Worm (Caenorhabditis elegans) whole organism, young adult: ENCODE results near the gene Y22D7AL.4.

Experiments used
- B0261.1 ChIP-seq: sonication (generic microtip); optimal IDR thresholded peaks from 2 replicates; lab custom pipeline; 2016; ENCODE audit warnings: mild to moderate bottlenecking, missing genetic modification characterization, moderate library complexity, missing compliant biosample characterization
- D2030.7 ChIP-seq: fragments of 200-800 bp; sonication (Bioruptor generic); IDR thresholded peaks from 2 replicates; pipeline ENCODE4 v1.3.6; 2022; ENCODE audit warnings: missing genetic modification reagents, missing genetic modification characterization, missing compliant biosample characterization
- F33H1.4 ChIP-seq: fragments of 200-800 bp; sonication (Bioruptor generic); IDR thresholded peaks from 2 replicates; pipeline ENCODE4 v1.3.6; 2022; ENCODE audit warnings: missing genetic modification reagents, missing genetic modification characterization, missing compliant biosample characterization
- F52B5.7 ChIP-seq: sonication (generic microtip); optimal IDR thresholded peaks from 2 replicates; lab custom pipeline; 2016; ENCODE audit warnings: mild to moderate bottlenecking, missing genetic modification characterization, missing compliant biosample characterization
- F55B11.4 ChIP-seq: sonication (generic microtip); optimal IDR thresholded peaks from 2 replicates; lab custom pipeline; 2016; ENCODE audit warnings: missing compliant biosample characterization, missing genetic modification characterization, borderline replicate concordance; ENCODE audit not compliant: insufficient read depth
- F57C9.4 ChIP-seq: sonication (generic microtip); optimal IDR thresholded peaks from 2 replicates; lab custom pipeline; 2017; ENCODE audit warnings: mild to moderate bottlenecking, missing genetic modification characterization, missing compliant biosample characterization
- Y53G8AR.9 ChIP-seq: fragments of 200-800 bp; sonication (Bioruptor generic); conservative IDR thresholded peaks from 2 replicates; pipeline ENCODE4 v1.3.6; 2022; ENCODE audit warnings: missing genetic modification reagents, missing genetic modification characterization, missing compliant biosample characterization
- Y56A3A.18 ChIP-seq: fragments of 200-800 bp; sonication (Bioruptor generic); IDR thresholded peaks from 2 replicates; pipeline ENCODE4 v1.3.6; 2022; ENCODE audit warnings: missing genetic modification reagents, missing genetic modification characterization, missing compliant biosample characterization
- ama-1 ChIP-seq, 3 experiments: fragments of 150-350 bp in 1 of 3; sonication (generic microtip) in 2 of 3; optimal IDR thresholded peaks; 2 replicates each; lab custom pipeline; 2014 to 2018; ENCODE audit warnings: missing biosample characterization in 2 of 3, missing genetic modification characterization in 2 of 3, missing genetic modification reagents in 2 of 3
- athp-1 ChIP-seq: sonication (generic microtip); optimal IDR thresholded peaks from 2 replicates; lab custom pipeline; 2017; ENCODE audit warnings: mild to moderate bottlenecking, missing genetic modification characterization, missing compliant biosample characterization
- attf-5 ChIP-seq: fragments of 200-800 bp; sonication (Bioruptor generic); optimal IDR thresholded peaks from 2 replicates; lab custom pipeline; 2018; ENCODE audit warnings: mild to moderate bottlenecking, missing genetic modification characterization, missing compliant biosample characterization
- cebp-1 ChIP-seq, 2 experiments: fragments of 200-800 bp in 1 of 2; sonication (Bioruptor generic) in 1 of 2; sonication (generic microtip) in 1 of 2; IDR thresholded peaks in 1 of 2; optimal IDR thresholded peaks in 1 of 2; 2 replicates each; pipeline versions ENCODE4 v1.3.6 to Lab custom; 2017 to 2022; ENCODE audit warnings: missing compliant biosample characterization in 2 of 2, missing genetic modification characterization in 2 of 2, mild to moderate bottlenecking in 1 of 2, missing genetic modification reagents in 1 of 2, moderate library complexity in 1 of 2
- ceh-27 ChIP-seq: fragments of 200-800 bp; sonication (Bioruptor generic); optimal IDR thresholded peaks from 2 replicates; lab custom pipeline; 2018; ENCODE audit warnings: mild to moderate bottlenecking, missing genetic modification characterization, moderate library complexity, missing compliant biosample characterization
- ceh-40 ChIP-seq: fragments of 200-800 bp; sonication (Bioruptor generic); IDR thresholded peaks from 2 replicates; pipeline ENCODE4 v1.3.6; 2022; ENCODE audit warnings: missing genetic modification characterization, missing compliant biosample characterization
- ceh-58 ChIP-seq: fragments of 200-800 bp; sonication (Bioruptor generic); IDR thresholded peaks from 2 replicates; pipeline ENCODE4 v1.3.6; 2022; ENCODE audit warnings: missing genetic modification characterization, missing compliant biosample characterization
- ceh-91 ChIP-seq: fragments of 200-800 bp; sonication (Bioruptor generic); IDR thresholded peaks from 2 replicates; pipeline ENCODE4 v1.3.6; 2022; ENCODE audit warnings: missing genetic modification reagents, missing genetic modification characterization, missing compliant biosample characterization
- die-1 ChIP-seq: sonication (generic microtip); optimal IDR thresholded peaks from 2 replicates; lab custom pipeline; 2016; ENCODE audit warnings: missing genotype, mild to moderate bottlenecking, missing genetic modification characterization, missing compliant biosample characterization
- egl-44 ChIP-seq: fragments of 200-800 bp; sonication (Bioruptor generic); IDR thresholded peaks from 2 replicates; pipeline ENCODE4 v1.3.6; 2022; ENCODE audit warnings: missing genetic modification reagents, missing genetic modification characterization, missing compliant biosample characterization
- hlh-26 ChIP-seq: fragments of 200-800 bp; sonication (Bioruptor generic); conservative IDR thresholded peaks from 2 replicates; pipeline ENCODE4 v1.3.6; 2022; ENCODE audit warnings: missing genetic modification reagents, missing genetic modification characterization, missing compliant biosample characterization
- hmg-1.2 ChIP-seq: fragments of 200-800 bp; sonication (Bioruptor generic); IDR thresholded peaks from 2 replicates; pipeline ENCODE4 v1.3.6; 2022; ENCODE audit warnings: missing genetic modification reagents, missing genetic modification characterization, missing compliant biosample characterization
- hrde-1 ChIP-seq: sonication (generic microtip); optimal IDR thresholded peaks from 2 replicates; lab custom pipeline; 2016; ENCODE audit warnings: missing genetic modification characterization, mild to moderate bottlenecking, missing compliant biosample characterization, moderate library complexity, missing genotype, missing genetic modification reagents, borderline replicate concordance
- lag-1 ChIP-seq: fragments of 200-800 bp; sonication (Bioruptor generic); IDR thresholded peaks from 2 replicates; pipeline ENCODE4 v1.3.6; 2022; ENCODE audit warnings: missing genetic modification reagents, missing genetic modification characterization, missing compliant biosample characterization
- let-607 ChIP-seq, 2 experiments: fragments of 200-800 bp in 1 of 2; sonication (Bioruptor generic) in 1 of 2; sonication (generic microtip) in 1 of 2; optimal IDR thresholded peaks; 2 replicates each; lab custom pipeline; 2016 to 2018; ENCODE audit warnings: mild to moderate bottlenecking in 2 of 2, missing compliant biosample characterization in 2 of 2, missing genetic modification characterization in 2 of 2, moderate library complexity in 2 of 2, missing genotype in 1 of 2
- lin-26 ChIP-seq: fragments of 200-800 bp; sonication (Bioruptor generic); IDR thresholded peaks from 2 replicates; pipeline ENCODE4 v1.3.6; 2022; ENCODE audit warnings: missing genetic modification reagents, missing genetic modification characterization, missing compliant biosample characterization
- lin-54 ChIP-seq: fragments of 200-800 bp; sonication (Bioruptor generic); optimal IDR thresholded peaks from 2 replicates; lab custom pipeline; 2018; ENCODE audit warnings: mild to moderate bottlenecking, missing genetic modification characterization, missing compliant biosample characterization
- lsl-1 ChIP-seq: fragments of 200-800 bp; sonication (Bioruptor generic); optimal IDR thresholded peaks from 2 replicates; lab custom pipeline; 2018; ENCODE audit warnings: mild to moderate bottlenecking, missing genetic modification characterization, moderate library complexity, missing compliant biosample characterization
- madf-6 ChIP-seq: fragments of 200-800 bp; sonication (Bioruptor generic); IDR thresholded peaks from 2 replicates; pipeline ENCODE4 v1.3.6; 2022; ENCODE audit warnings: missing genetic modification reagents, missing genetic modification characterization, missing compliant biosample characterization
- mcd-1 ChIP-seq: fragments of 200-800 bp; sonication (Bioruptor generic); IDR thresholded peaks from 2 replicates; pipeline ENCODE4 v1.3.6; 2022; ENCODE audit warnings: missing genetic modification reagents, missing genetic modification characterization, missing compliant biosample characterization
- mxl-1 ChIP-seq: sonication (generic microtip); optimal IDR thresholded peaks from 2 replicates; lab custom pipeline; 2016; ENCODE audit warnings: missing genetic modification characterization, missing compliant biosample characterization
- nhr-179 ChIP-seq: sonication (generic microtip); optimal IDR thresholded peaks from 2 replicates; lab custom pipeline; 2016; ENCODE audit warnings: mild to moderate bottlenecking, missing genetic modification characterization, missing compliant biosample characterization
- pbrm-1 ChIP-seq: fragments of 200-800 bp; sonication (Bioruptor generic); IDR thresholded peaks from 2 replicates; pipeline ENCODE4 v1.3.6; 2022; ENCODE audit warnings: missing genetic modification reagents, missing genetic modification characterization, missing compliant biosample characterization
- pha-4 ChIP-seq: fragments of 150-350 bp; sonication (generic microtip); optimal IDR thresholded peaks from 2 replicates; lab custom pipeline; 2014; ENCODE audit warnings: missing biosample characterization, missing genetic modification reagents, missing genetic modification characterization
- rec-8 ChIP-seq, 2 experiments: sonication (generic microtip); optimal IDR thresholded peaks; 2 replicates each; lab custom pipeline; 2016; ENCODE audit warnings: mild to moderate bottlenecking in 2 of 2, missing genetic modification characterization in 2 of 2, missing genetic modification reagents in 2 of 2, missing genotype in 2 of 2, missing biosample characterization in 1 of 2, missing compliant biosample characterization in 1 of 2, moderate library complexity in 1 of 2
- rpc-1 ChIP-seq, 2 experiments: fragments of 150-350 bp in 1 of 2; sonication (generic microtip) in 1 of 2; optimal IDR thresholded peaks; 2 replicates each; lab custom pipeline; 2014 to 2018; ENCODE audit warnings: missing biosample characterization in 1 of 2, missing genetic modification characterization in 1 of 2, missing genetic modification reagents in 1 of 2, missing genotype in 1 of 2
- sdz-38 ChIP-seq: sonication (generic microtip); optimal IDR thresholded peaks from 2 replicates; lab custom pipeline; 2016; ENCODE audit warnings: missing genotype, missing genetic modification characterization, missing compliant biosample characterization
- sea-2 ChIP-seq: fragments of 200-800 bp; sonication (Bioruptor generic); IDR thresholded peaks from 2 replicates; pipeline ENCODE4 v1.3.6; 2022; ENCODE audit warnings: missing genetic modification characterization, missing compliant biosample characterization
- snpc-1.1 ChIP-seq: sonication (generic microtip); optimal IDR thresholded peaks from 2 replicates; lab custom pipeline; 2017; ENCODE audit warnings: missing genetic modification characterization, mild to moderate bottlenecking, missing compliant biosample characterization, antibody characterized with exemption, moderate library complexity, missing genotype, missing genetic modification reagents; ENCODE audit not compliant: insufficient read depth
- snpc-1.3 ChIP-seq: sonication (generic microtip); optimal IDR thresholded peaks from 2 replicates; lab custom pipeline; 2017; ENCODE audit warnings: missing genetic modification characterization, mild to moderate bottlenecking, missing compliant biosample characterization, antibody characterized with exemption, moderate library complexity, missing genotype, missing genetic modification reagents; ENCODE audit not compliant: insufficient read depth
- snpc-4 ChIP-seq, 5 experiments: fragments of 150-350 bp in 1 of 5; sonication (generic microtip) in 4 of 5; optimal IDR thresholded peaks; 2 replicates each; lab custom pipeline; 2014 to 2018; ENCODE audit warnings: missing genetic modification characterization in 5 of 5, missing biosample characterization in 3 of 5, antibody characterized with exemption in 2 of 5, mild to moderate bottlenecking in 2 of 5, missing compliant biosample characterization in 2 of 5, missing genotype in 2 of 5, moderate library complexity in 2 of 5, missing genetic modification reagents in 1 of 5
- somi-1 ChIP-seq: fragments of 200-800 bp; sonication (Bioruptor generic); optimal IDR thresholded peaks from 2 replicates; lab custom pipeline; 2018; ENCODE audit warnings: mild to moderate bottlenecking, missing genetic modification characterization, missing compliant biosample characterization
- tbp1 ChIP-seq: fragments of 200-800 bp; sonication (Bioruptor generic); optimal IDR thresholded peaks from 2 replicates; lab custom pipeline; 2018; ENCODE audit warnings: mild to moderate bottlenecking, missing genetic modification characterization, missing compliant biosample characterization
- tbx-9 ChIP-seq: sonication (generic microtip); optimal IDR thresholded peaks from 2 replicates; lab custom pipeline; 2016; ENCODE audit warnings: borderline replicate concordance, missing genetic modification characterization, inconsistent platforms, missing compliant biosample characterization
- ztf-25 ChIP-seq: fragments of 200-800 bp; sonication (Bioruptor generic); IDR thresholded peaks from 2 replicates; pipeline ENCODE4 v1.3.6; 2022; ENCODE audit warnings: missing genetic modification reagents, missing genetic modification characterization, missing compliant biosample characterization
- ztf-28 ChIP-seq: fragments of 200-800 bp; sonication (Bioruptor generic); IDR thresholded peaks from 2 replicates; pipeline ENCODE4 v1.3.6; 2022; ENCODE audit warnings: missing genetic modification reagents, missing genetic modification characterization, missing compliant biosample characterization
- ztf-6 ChIP-seq: fragments of 200-800 bp; sonication (Bioruptor generic); IDR thresholded peaks from 2 replicates; pipeline ENCODE4 v1.3.6; 2022; ENCODE audit warnings: missing genetic modification reagents, missing genetic modification characterization, missing compliant biosample characterization

Y22D7AL.4 gene

DNA sequence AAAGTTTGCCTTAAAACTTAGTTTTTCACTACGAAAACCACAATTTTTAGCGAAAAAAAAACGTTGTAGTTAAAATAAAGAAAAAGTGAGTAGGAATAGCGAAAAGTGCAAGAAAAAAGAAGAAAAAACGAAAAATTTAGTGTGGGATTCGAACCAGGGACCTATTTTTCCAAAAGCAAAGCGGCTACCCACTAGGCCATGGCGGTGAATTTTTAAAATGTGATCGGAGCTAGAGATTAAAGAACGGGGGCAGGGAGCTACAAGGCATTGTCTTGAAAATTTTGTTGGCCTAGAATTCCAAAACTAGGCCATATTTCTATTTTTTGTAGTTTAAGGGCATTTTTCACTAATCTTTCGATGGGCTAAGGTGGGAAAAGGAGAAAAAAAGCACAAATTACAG is 22.7 kb upstream of the Y22D7AL.4 start:
- TF ChIP-seq F57C9.4 (tag; lab: Kevin White, UChicago) = no peak
- no peak for TF ChIP-seq hlh-26 (GFP tag; lab: Robert Waterston, UW)
- TF ChIP-seq egl-44 (GFP tag; lab: Robert Waterston, UW) = 0 out of 2 replicates have a peak, but pooled peaks have one; percentile 18
- no peak for TF ChIP-seq F55B11.4 (tag; lab: Kevin White, UChicago)
- peak; percentile 61 for TF ChIP-seq B0261.1
- TF ChIP-seq ceh-91 (GFP tag; lab: Robert Waterston, UW) = no peak
- TF ChIP-seq tbx-9 (tag; lab: Kevin White, UChicago) = no peak
- no peak for TF ChIP-seq lag-1 (GFP tag; lab: Robert Waterston, UW)
- no peak for TF ChIP-seq pbrm-1 (GFP tag; lab: Robert Waterston, UW)
- no peak for TF ChIP-seq F52B5.7 (tag; lab: Kevin White, UChicago)
- TF ChIP-seq ceh-27 (GFP tag; lab: Kevin White, UChicago) = no peak
- peak in 1 of 2 experiments; percentile 68 for TF ChIP-seq rec-8 (tag; optimal IDR thresholded peaks at IDR 0.05; lab: Kevin White, UChicago)
- peak; percentile 59 for TF ChIP-seq rpc-1 (optimal IDR thresholded peaks at IDR 0.05; lab: Kevin White, UChicago)
- peak; percentile 71 for TF ChIP-seq rpc-1 (tag; optimal IDR thresholded peaks at IDR 0.05; lab: Kevin White, UChicago)
- TF ChIP-seq ama-1 (optimal IDR thresholded peaks at IDR 0.05; lab: Kevin White, UChicago) = no peak
- peak in 1 of 2 experiments; percentile 31 for TF ChIP-seq ama-1 (GFP tag; optimal IDR thresholded peaks at IDR 0.05; lab: Kevin White, UChicago)
- no peak for TF ChIP-seq pha-4
- peak; percentile 53 for TF ChIP-seq athp-1 (tag; lab: Kevin White, UChicago)
- peak; percentile 57 for TF ChIP-seq die-1
- TF ChIP-seq Y53G8AR.9 (GFP tag; lab: Robert Waterston, UW) = no peak
- peak; percentile 14 for TF ChIP-seq snpc-4 (GFP tag; optimal IDR thresholded peaks at IDR 0.05; lab: Kevin White, UChicago)
- TF ChIP-seq snpc-4 (tag; optimal IDR thresholded peaks at IDR 0.05; lab: Kevin White, UChicago) = no peak
- TF ChIP-seq Y56A3A.18 (GFP tag; lab: Robert Waterston, UW) = no peak
- TF ChIP-seq ceh-58 (GFP tag; lab: Robert Waterston, UW) = no peak
- TF ChIP-seq mxl-1 = peak; percentile 30
- no peak for TF ChIP-seq mcd-1
- no peak for TF ChIP-seq hrde-1 (tag; lab: Kevin White, UChicago)
- TF ChIP-seq ztf-6 (GFP tag; lab: Robert Waterston, UW) = no peak
- peak; percentile 50; the same call in 1 of the 2 replicates for TF ChIP-seq ceh-40 (GFP tag; lab: Robert Waterston, UW)
- no peak for TF ChIP-seq nhr-179 (tag; lab: Kevin White, UChicago)
- peak; percentile 26; the same call in 1 of the 2 replicates for TF ChIP-seq madf-6 (GFP tag; lab: Robert Waterston, UW)
- peak; percentile 48 for TF ChIP-seq D2030.7 (GFP tag; lab: Robert Waterston, UW)
- 0 out of 2 replicates have a peak, but pooled peaks have one; percentile 10 for TF ChIP-seq ztf-25 (GFP tag; lab: Robert Waterston, UW)
- TF ChIP-seq sea-2 (GFP tag; lab: Robert Waterston, UW) = no peak
- TF ChIP-seq lin-54 = peak; percentile 7
- peak; percentile 62; the same call in 1 of the 2 replicates for TF ChIP-seq lin-26 (GFP tag; lab: Robert Waterston, UW)
- TF ChIP-seq somi-1 (GFP tag; lab: Kevin White, UChicago) = no peak
- TF ChIP-seq let-607 (tag; optimal IDR thresholded peaks at IDR 0.05; lab: Kevin White, UChicago) = no peak
- peak; percentile 40 for TF ChIP-seq hmg-1.2 (GFP tag; lab: Robert Waterston, UW)
- no peak for TF ChIP-seq attf-5
- TF ChIP-seq cebp-1 (GFP tag; IDR thresholded peaks at IDR 0.05; lab: Robert Waterston, UW) = peak; percentile 34; the same call in 1 of the 2 replicates
- TF ChIP-seq cebp-1 (tag; optimal IDR thresholded peaks at IDR 0.05; lab: Kevin White, UChicago) = no peak
- peak; percentile 88 for TF ChIP-seq tbp1 (GFP tag; lab: Kevin White, UChicago)
- TF ChIP-seq F33H1.4 (GFP tag; lab: Robert Waterston, UW) = 0 out of 2 replicates have a peak, but pooled peaks have one; percentile 12
- peak; percentile 16 for TF ChIP-seq lsl-1 (GFP tag; lab: Kevin White, UChicago)
- TF ChIP-seq ztf-28 (GFP tag; lab: Robert Waterston, UW) = 0 out of 2 replicates have a peak, but pooled peaks have one; percentile 37
- TF ChIP-seq snpc-1.1 (tag; lab: Kevin White, UChicago) = no peak
- no peak for TF ChIP-seq sdz-38 (tag; lab: Kevin White, UChicago)
- no peak for TF ChIP-seq snpc-1.3 (tag; lab: Kevin White, UChicago)
